Fruit fly (Drosophila melanogaster) whole organism, embryonic: ENCODE results near the gene CG31087.

Experiments
- Abd-B ChIP-seq: fragments of 200-800 bp; sonication (Bioruptor generic); optimal IDR thresholded peaks from 2 replicates; lab custom pipeline; 2018; ENCODE audit warnings: missing biosample characterization, mild to moderate bottlenecking, missing genetic modification characterization, moderate library complexity
- Adf1 ChIP-seq: fragments of 200-800 bp; sonication (Bioruptor generic); IDR thresholded peaks from 2 replicates; pipeline ENCODE4 v1.3.6; 2022; ENCODE audit warnings: missing biosample characterization, missing genetic modification characterization
- CG10979 ChIP-seq: fragments of 200-800 bp; sonication (Bioruptor generic); optimal IDR thresholded peaks from 2 replicates; lab custom pipeline; 2018; ENCODE audit warnings: missing biosample characterization, mild to moderate bottlenecking, missing genetic modification characterization, moderate library complexity
- CG11247 ChIP-seq: fragments of 200-800 bp; sonication (Bioruptor generic); IDR thresholded peaks from 2 replicates; pipeline ENCODE4 v1.3.6; 2022; ENCODE audit warnings: missing biosample characterization, missing genetic modification characterization
- CG11695 ChIP-seq: fragments of 200-800 bp; sonication (Bioruptor generic); IDR thresholded peaks from 3 replicates; pipeline ENCODE4 v1.3.6; 2022; ENCODE audit warnings: missing biosample characterization, missing genetic modification characterization
- CG12071 ChIP-seq: fragments of 200-800 bp; sonication (Bioruptor generic); optimal IDR thresholded peaks from 3 replicates; lab custom pipeline; 2018; ENCODE audit warnings: missing biosample characterization, mild to moderate bottlenecking, missing genetic modification characterization
- CG12769 ChIP-seq: fragments of 200-800 bp; sonication (Bioruptor generic); optimal IDR thresholded peaks from 2 replicates; lab custom pipeline; 2019; ENCODE audit warnings: missing biosample characterization, mild to moderate bottlenecking, missing genetic modification characterization, moderate library complexity
- CG16863 ChIP-seq: fragments of 200-800 bp; sonication (Bioruptor generic); optimal IDR thresholded peaks from 3 replicates; lab custom pipeline; 2016; ENCODE audit warnings: missing biosample characterization, missing genetic modification characterization
- CG1832 ChIP-seq: fragments of 200-800 bp; sonication (Bioruptor generic); optimal IDR thresholded peaks from 2 replicates; lab custom pipeline; 2017; ENCODE audit warnings: missing biosample characterization, mild to moderate bottlenecking, missing genetic modification characterization, inconsistent platforms
- CG2678 ChIP-seq: fragments of 200-800 bp; sonication (Bioruptor generic); optimal IDR thresholded peaks from 3 replicates; lab custom pipeline; 2019; ENCODE audit warnings: missing biosample characterization, mild to moderate bottlenecking, missing genetic modification characterization, moderate library complexity
- CG3065 ChIP-seq: fragments of 200-800 bp; sonication (Bioruptor generic); optimal IDR thresholded peaks from 2 replicates; lab custom pipeline; 2016; ENCODE audit warnings: missing biosample characterization, missing genetic modification characterization
- CG31365 ChIP-seq: fragments of 200-800 bp; sonication (Bioruptor generic); optimal IDR thresholded peaks from 2 replicates; lab custom pipeline; 2018; ENCODE audit warnings: missing biosample characterization, mild to moderate bottlenecking, missing genetic modification characterization
- CG34376 ChIP-seq: fragments of 200-800 bp; sonication (Bioruptor generic); optimal IDR thresholded peaks from 2 replicates; lab custom pipeline; 2018; ENCODE audit warnings: missing biosample characterization, mild to moderate bottlenecking, missing genetic modification characterization
- CG4730 ChIP-seq: fragments of 200-800 bp; sonication (Bioruptor generic); IDR thresholded peaks from 2 replicates; pipeline ENCODE4 v1.3.6; 2022; ENCODE audit warnings: missing biosample characterization, missing genetic modification characterization
- CG7271 ChIP-seq: fragments of 200-800 bp; sonication (Bioruptor generic); optimal IDR thresholded peaks from 2 replicates; lab custom pipeline; 2018; ENCODE audit warnings: missing biosample characterization, mild to moderate bottlenecking, missing genetic modification characterization, moderate library complexity
- CG7963 ChIP-seq: fragments of 200-800 bp; sonication (Bioruptor generic); IDR thresholded peaks from 3 replicates; pipeline ENCODE4 v1.3.6; 2022; ENCODE audit warnings: missing biosample characterization, missing genetic modification characterization; ENCODE audit not compliant: partially characterized antibody
- CG7987 ChIP-seq: fragments of 200-800 bp; sonication (Bioruptor generic); optimal IDR thresholded peaks from 2 replicates; lab custom pipeline; 2018; ENCODE audit warnings: missing biosample characterization, mild to moderate bottlenecking, missing genetic modification characterization, moderate library complexity
- CG8359 ChIP-seq: fragments of 200-800 bp; sonication (Bioruptor generic); optimal IDR thresholded peaks from 2 replicates; lab custom pipeline; 2017; ENCODE audit warnings: missing biosample characterization, mild to moderate bottlenecking, missing genetic modification characterization, borderline replicate concordance
- CG8765 ChIP-seq: fragments of 200-800 bp; sonication (Bioruptor generic); IDR thresholded peaks from 2 replicates; pipeline ENCODE4 v1.3.6; 2022; ENCODE audit warnings: missing biosample characterization, missing genetic modification characterization
- CG9437 ChIP-seq: fragments of 200-800 bp; sonication (Bioruptor generic); optimal IDR thresholded peaks from 2 replicates; lab custom pipeline; 2018; ENCODE audit warnings: missing biosample characterization, mild to moderate bottlenecking, missing genetic modification characterization
- CG9876 ChIP-seq: fragments of 200-800 bp; sonication (Bioruptor generic); optimal IDR thresholded peaks from 2 replicates; lab custom pipeline; 2016; ENCODE audit warnings: missing biosample characterization, missing genetic modification characterization
- CrebB ChIP-seq: fragments of 200-800 bp; sonication (Bioruptor generic); optimal IDR thresholded peaks from 3 replicates; lab custom pipeline; 2018; ENCODE audit warnings: missing biosample characterization, mild to moderate bottlenecking, missing genetic modification characterization
- D19B ChIP-seq: fragments of 200-800 bp; sonication (Bioruptor generic); optimal IDR thresholded peaks from 2 replicates; lab custom pipeline; 2017; ENCODE audit warnings: missing biosample characterization, mild to moderate bottlenecking, missing genetic modification characterization
- Deaf1 ChIP-seq: fragments of 200-800 bp; optimal IDR thresholded peaks from 3 replicates; lab custom pipeline; 2019; ENCODE audit warnings: missing biosample characterization, mild to moderate bottlenecking, missing genetic modification characterization, moderate library complexity
- Dll ChIP-seq: fragments of 200-800 bp; sonication (Bioruptor generic); IDR thresholded peaks from 4 replicates; pipeline ENCODE4 v1.3.6; 2022; ENCODE audit warnings: missing biosample characterization, missing genetic modification characterization; ENCODE audit not compliant: partially characterized antibody
- Doc2 ChIP-seq: fragments of 200-800 bp; sonication (Bioruptor generic); IDR thresholded peaks from 2 replicates; pipeline ENCODE4 v1.3.6; 2022; ENCODE audit warnings: missing biosample characterization, missing genetic modification characterization
- Dp ChIP-seq: fragments of 200-800 bp; sonication (Bioruptor generic); optimal IDR thresholded peaks from 2 replicates; lab custom pipeline; 2018; ENCODE audit warnings: missing biosample characterization, mild to moderate bottlenecking, missing genetic modification characterization, moderate library complexity
- GATAe ChIP-seq: fragments of 200-800 bp; sonication (Bioruptor generic); conservative IDR thresholded peaks from 2 replicates; pipeline ENCODE4 v1.3.6; 2022; ENCODE audit warnings: missing biosample characterization, missing genetic modification characterization
- Lhr ChIP-seq: fragments of 200-800 bp; sonication (Bioruptor generic); optimal IDR thresholded peaks from 3 replicates; lab custom pipeline; 2017; ENCODE audit warnings: mild to moderate bottlenecking, missing biosample characterization, missing genetic modification reagents, missing genetic modification characterization
- Lpt ChIP-seq: fragments of >200 bp; optimal IDR thresholded peaks from 2 replicates; lab custom pipeline; 2018; ENCODE audit warnings: missing biosample characterization, missing genetic modification characterization
- Mes4 ChIP-seq: fragments of 200-800 bp; sonication (Bioruptor generic); optimal IDR thresholded peaks from 2 replicates; lab custom pipeline; 2016; ENCODE audit warnings: missing biosample characterization, missing genetic modification characterization
- Optix ChIP-seq: fragments of 200-800 bp; sonication (Bioruptor generic); IDR thresholded peaks from 3 replicates; pipeline ENCODE4 v1.3.6; 2022; ENCODE audit warnings: missing biosample characterization, missing genetic modification characterization
- PHDP ChIP-seq: fragments of 200-800 bp; sonication (Bioruptor generic); optimal IDR thresholded peaks from 3 replicates; lab custom pipeline; 2018; ENCODE audit warnings: missing biosample characterization, mild to moderate bottlenecking, missing genetic modification characterization, moderate library complexity
- Pdp1 ChIP-seq, 2 experiments: fragments of 200-800 bp; sonication (Bioruptor generic); optimal IDR thresholded peaks; 3 replicates each; lab custom pipeline; 2016; ENCODE audit warnings: missing biosample characterization in 2 of 2, missing genetic modification characterization in 2 of 2, mild to moderate bottlenecking in 1 of 2, moderate library complexity in 1 of 2
- Stat92E ChIP-seq, 3 experiments: fragments of >200 bp in 2 of 3; fragments of 200-800 bp in 1 of 3; sonication (Bioruptor generic) in 1 of 3; optimal IDR thresholded peaks; 2 replicates each; lab custom pipeline; 2017 to 2019; ENCODE audit warnings: missing biosample characterization in 3 of 3, missing genetic modification characterization in 3 of 3, mild to moderate bottlenecking in 1 of 3, moderate library complexity in 1 of 3
- al ChIP-seq: fragments of 200-800 bp; sonication (Bioruptor generic); IDR thresholded peaks from 2 replicates; pipeline ENCODE4 v1.3.6; 2022; ENCODE audit warnings: missing biosample characterization, missing genetic modification characterization
- cad ChIP-seq: fragments of >200 bp; optimal IDR thresholded peaks from 2 replicates; lab custom pipeline; 2017; ENCODE audit warnings: missing biosample characterization, missing genetic modification characterization
- chif ChIP-seq, 2 experiments: fragments of 200-800 bp; sonication (Bioruptor generic); optimal IDR thresholded peaks; 3 replicates each; lab custom pipeline; 2016; ENCODE audit warnings: missing biosample characterization in 2 of 2, missing genetic modification characterization in 2 of 2
- dati ChIP-seq: fragments of 200-800 bp; sonication (Bioruptor generic); IDR thresholded peaks from 2 replicates; pipeline ENCODE4 v1.3.6; 2022; ENCODE audit warnings: missing biosample characterization, missing genetic modification characterization
- ftz-f1 ChIP-seq: fragments of 200-800 bp; sonication (Bioruptor generic); optimal IDR thresholded peaks from 2 replicates; lab custom pipeline; 2016; ENCODE audit warnings: missing biosample characterization, missing genetic modification characterization
- grn ChIP-seq: fragments of 200-800 bp; sonication (Bioruptor generic); optimal IDR thresholded peaks from 3 replicates; lab custom pipeline; 2017; ENCODE audit warnings: missing biosample characterization, missing genetic modification characterization
- ken ChIP-seq: fragments of 200-800 bp; sonication (Bioruptor generic); IDR thresholded peaks from 3 replicates; pipeline ENCODE4 v1.3.6; 2022; ENCODE audit warnings: missing biosample characterization, missing genetic modification characterization
- lab ChIP-seq: fragments of 200-800 bp; sonication (Bioruptor generic); optimal IDR thresholded peaks from 3 replicates; lab custom pipeline; 2017; ENCODE audit warnings: missing biosample characterization, missing genetic modification characterization, mild to moderate bottlenecking, moderate library complexity, missing genetic modification reagents
- mirr ChIP-seq: fragments of 200-800 bp; sonication (Bioruptor generic); optimal IDR thresholded peaks from 3 replicates; lab custom pipeline; 2018; ENCODE audit warnings: missing biosample characterization, mild to moderate bottlenecking, missing genetic modification characterization
- odd ChIP-seq: fragments of 200-800 bp; sonication (Bioruptor generic); optimal IDR thresholded peaks from 2 replicates; lab custom pipeline; 2017; ENCODE audit warnings: missing biosample characterization, mild to moderate bottlenecking, missing genetic modification characterization
- otp ChIP-seq: fragments of 200-800 bp; sonication (Bioruptor generic); IDR thresholded peaks from 3 replicates; pipeline ENCODE4, ENCODE4 v1.3.6; 2022; ENCODE audit warnings: missing biosample characterization, missing genetic modification characterization
- rib ChIP-seq: fragments of 200-800 bp; sonication (Bioruptor generic); IDR thresholded peaks from 2 replicates; pipeline ENCODE4 v1.3.6; 2022; ENCODE audit warnings: missing biosample characterization, missing genetic modification characterization
- sd ChIP-seq: fragments of 200-800 bp; sonication (Bioruptor generic); optimal IDR thresholded peaks from 3 replicates; lab custom pipeline; 2018; ENCODE audit warnings: missing biosample characterization, mild to moderate bottlenecking, missing genetic modification characterization, moderate library complexity
- sens ChIP-seq: fragments of 200-800 bp; sonication (Bioruptor generic); peaks from one replicate; lab custom pipeline; 2016; ENCODE audit warnings: missing biosample characterization, missing genetic modification characterization
- slbo ChIP-seq: fragments of 200-800 bp; sonication (Bioruptor generic); IDR thresholded peaks from 2 replicates; pipeline ENCODE4 v1.3.6; 2022; ENCODE audit warnings: missing biosample characterization, missing genetic modification characterization
- so ChIP-seq: fragments of 200-800 bp; sonication (Bioruptor generic); IDR thresholded peaks from 3 replicates; pipeline ENCODE4 v1.3.6; 2022; ENCODE audit warnings: missing biosample characterization, missing genetic modification characterization
- sug ChIP-seq: fragments of 200-800 bp; optimal IDR thresholded peaks from 2 replicates; lab custom pipeline; 2019; ENCODE audit warnings: missing biosample characterization, mild to moderate bottlenecking, missing genetic modification characterization, moderate library complexity
- tap ChIP-seq: fragments of 200-800 bp; optimal IDR thresholded peaks from 3 replicates; lab custom pipeline; 2019; ENCODE audit warnings: missing biosample characterization, mild to moderate bottlenecking, missing genetic modification characterization, moderate library complexity
- ttk ChIP-seq: fragments of 200-800 bp; sonication (Bioruptor generic); IDR thresholded peaks from 2 replicates; pipeline ENCODE4 v2.1.2; 2022; ENCODE audit warnings: missing biosample characterization, missing genetic modification characterization

Gene CG31087

DNA sequence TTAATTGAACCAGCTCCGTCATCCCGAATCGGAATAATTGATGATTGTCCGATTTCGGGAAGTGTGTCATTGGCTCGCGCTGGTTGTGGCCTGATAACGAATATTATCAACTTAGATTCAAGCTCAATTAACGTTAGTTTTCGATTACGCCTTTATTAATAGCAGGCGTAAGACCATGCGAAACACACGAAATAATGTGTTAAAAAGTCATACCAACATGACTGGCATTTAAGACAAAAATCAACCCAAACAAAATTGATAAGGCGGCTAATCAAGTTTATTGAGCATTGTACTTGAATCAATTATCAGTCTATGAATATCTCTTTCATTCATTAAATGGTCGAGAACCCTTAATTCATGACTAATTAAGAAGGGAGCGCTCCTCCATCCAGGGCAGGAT is 4.5 kb downstream of the CG31087 start (continued):
- TF ChIP-seq so (GFP tag; lab: Robert Waterston, UW), result no peak
- peak; percentile 7 for TF ChIP-seq CG34376 (GFP tag; lab: Kevin White, UChicago)
- TF ChIP-seq CG7987, result no peak
- TF ChIP-seq CG8765, result no peak
- no peak for TF ChIP-seq Doc2 (GFP tag; lab: Robert Waterston, UW)
- TF ChIP-seq Deaf1 (tag; lab: Kevin White, UChicago), result no peak
- TF ChIP-seq GATAe, result 0 out of 2 replicates have a peak, but pooled peaks have one; percentile 21
- TF ChIP-seq Optix (GFP tag; lab: Robert Waterston, UW), result no peak
- peak; percentile 64 for TF ChIP-seq mirr (GFP tag; lab: Kevin White, UChicago)
- no peak for TF ChIP-seq otp (GFP tag; lab: Robert Waterston, UW)
- TF ChIP-seq grn (GFP tag; lab: Kevin White, UChicago), result peak; percentile 38
- TF ChIP-seq CG11247, result no peak
- no peak for TF ChIP-seq CG2678
- no peak for TF ChIP-seq CG9437 (GFP tag; lab: Kevin White, UChicago)
- TF ChIP-seq CG7963, result no peak
- peak; percentile 69 for TF ChIP-seq sug
- no peak for TF ChIP-seq ken (GFP tag; lab: Robert Waterston, UW)
- no peak for TF ChIP-seq dati (GFP tag; lab: Robert Waterston, UW)
- no peak for TF ChIP-seq rib
- TF ChIP-seq CG3065, result no peak
- TF ChIP-seq lab, result peak; percentile 53
- no peak for TF ChIP-seq CrebB
- TF ChIP-seq CG10979 (tag; lab: Kevin White, UChicago), result no peak
- TF ChIP-seq Dll (GFP tag; lab: Robert Waterston, UW), result no peak
- TF ChIP-seq CG7271, result no peak
- no peak for TF ChIP-seq al (GFP tag; lab: Robert Waterston, UW)
- no peak for TF ChIP-seq Stat92E (GFP tag; optimal IDR thresholded peaks at IDR 0.05; lab: Kevin White, UChicago)
- no peak for TF ChIP-seq CG9876 (GFP tag; lab: Kevin White, UChicago)
- TF ChIP-seq CG31365 (tag; lab: Kevin White, UChicago), result no peak
- TF ChIP-seq sd (tag; lab: Kevin White, UChicago), result peak; percentile 3
- no peak for TF ChIP-seq chif (GFP tag; optimal IDR thresholded peaks at IDR 0.05; lab: Kevin White, UChicago)
- no peak for TF ChIP-seq Pdp1 (GFP tag; optimal IDR thresholded peaks at IDR 0.05; lab: Kevin White, UChicago)
- TF ChIP-seq D19B (GFP tag; lab: Kevin White, UChicago), result no peak
- TF ChIP-seq PHDP, result no peak
- TF ChIP-seq slbo, result no peak
- TF ChIP-seq CG1832 (GFP tag; lab: Kevin White, UChicago), result no peak
- peak; percentile 19 for TF ChIP-seq CG12769
- no peak for TF ChIP-seq Adf1
- TF ChIP-seq, all 482 proteins: peak for 10

DNA sequence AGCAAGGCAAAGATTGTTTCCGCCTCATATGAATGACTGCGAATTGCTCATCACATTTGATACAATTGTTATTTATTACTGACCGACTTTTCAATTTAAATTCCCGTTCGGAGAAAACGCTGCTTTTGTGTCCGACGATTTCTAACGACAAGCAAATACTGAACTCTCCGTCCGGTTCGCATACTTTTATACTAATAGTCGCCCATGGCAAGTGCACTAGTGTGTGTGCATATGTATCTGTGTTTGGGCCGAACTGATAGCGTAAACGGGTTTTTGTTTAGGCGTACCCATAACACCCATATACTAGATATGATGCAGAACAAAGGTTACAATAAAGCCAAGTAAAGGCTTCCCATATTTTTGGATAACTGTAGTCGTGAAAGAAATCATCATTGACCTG is 5.4 kb downstream of the CG31087 start, which contains the start of gene CG10550:
Gene CG10550 (minus strand): TSS at position 164 of the 400 bp plus-strand sequence.
- no peak for TF ChIP-seq CG12071 (GFP tag; lab: Kevin White, UChicago)
- no peak for TF ChIP-seq odd (GFP tag; lab: Kevin White, UChicago)
- TF ChIP-seq cad (GFP tag; lab: Kevin White, UChicago), result no peak
- peak; percentile 73 for TF ChIP-seq mirr (GFP tag; lab: Kevin White, UChicago)
- TF ChIP-seq CG4730 (GFP tag; lab: Robert Waterston, UW), result no peak
- no peak for TF ChIP-seq Lhr (GFP tag; lab: Kevin White, UChicago)
- no peak for TF ChIP-seq tap (tag; lab: Kevin White, UChicago)
- no peak for TF ChIP-seq Dp (GFP tag; lab: Kevin White, UChicago)
- no peak for TF ChIP-seq sens (GFP tag; lab: Kevin White, UChicago)
- TF ChIP-seq CG11695, result no peak
- TF ChIP-seq CG8359 (GFP tag; lab: Kevin White, UChicago), result no peak
- no peak for TF ChIP-seq Optix (GFP tag; lab: Robert Waterston, UW)
- TF ChIP-seq ttk (GFP tag; lab: Robert Waterston, UW), result no peak
- TF ChIP-seq sug, result peak; percentile 38
- TF ChIP-seq Lpt, result no peak
- no peak for TF ChIP-seq Mes4 (GFP tag; lab: Kevin White, UChicago)
- TF ChIP-seq CG16863 (GFP tag; lab: Kevin White, UChicago), result no peak
- no peak for TF ChIP-seq ftz-f1 (GFP tag; lab: Kevin White, UChicago)
- TF ChIP-seq Abd-B, result no peak
